Worm (Caenorhabditis elegans): Measurements from ENCODE around the gene add-2.

The add-2 gene

DNA sequence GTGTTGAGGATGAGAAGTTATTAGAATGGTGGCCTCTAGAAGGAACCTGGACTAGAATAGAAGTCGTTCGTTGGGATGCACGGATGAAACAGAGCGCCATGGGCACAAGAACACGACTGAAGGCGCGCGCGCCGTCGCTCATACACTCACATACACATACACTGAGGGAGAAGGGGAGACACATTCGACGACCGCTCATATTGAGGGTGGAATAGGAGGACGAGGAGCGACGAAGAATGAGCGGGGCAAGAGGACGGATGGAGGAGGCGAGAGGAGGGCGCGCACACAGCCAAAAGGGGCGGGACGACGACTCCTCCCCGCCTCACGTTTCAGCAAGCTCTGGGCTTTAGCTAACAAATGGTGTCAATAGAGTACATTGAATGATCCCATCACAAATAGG lies 25.6 kb upstream of the add-2 start:
- no peak for TF ChIP-seq vab-15 (tag; optimal IDR thresholded peaks at IDR 0.05)
- TF ChIP-seq nhr-84 (tag; optimal IDR thresholded peaks at IDR 0.05) = no peak
- no peak for TF ChIP-seq nhr-76 (tag; optimal IDR thresholded peaks at IDR 0.05)
- TF ChIP-seq grh-1 (GFP tag; IDR thresholded peaks at IDR 0.05) = no peak
- no peak for TF ChIP-seq lin-15B (tag; optimal IDR thresholded peaks at IDR 0.05)
- TF ChIP-seq ceh-88 (GFP tag; IDR thresholded peaks at IDR 0.05) = no peak
- no peak for TF ChIP-seq nhr-12 (tag; optimal IDR thresholded peaks at IDR 0.05)
- no peak for TF ChIP-seq isw-1 (GFP tag; IDR thresholded peaks at IDR 0.05)
- TF ChIP-seq hlh-4 (tag; optimal IDR thresholded peaks at IDR 0.05) = no peak
- no peak for TF ChIP-seq mab-9 (GFP tag; IDR thresholded peaks at IDR 0.05)
- peak; percentile 5 for TF ChIP-seq ama-1 (optimal IDR thresholded peaks at IDR 0.05)
- TF ChIP-seq nhr-47 (tag; optimal IDR thresholded peaks at IDR 0.05) = peak; percentile 46
- no peak for TF ChIP-seq lsy-2 (tag; optimal IDR thresholded peaks at IDR 0.05)
- peak; percentile 22 for TF ChIP-seq xbp-1 (tag; optimal IDR thresholded peaks at IDR 0.05)
- TF ChIP-seq aha-1 (tag; optimal IDR thresholded peaks at IDR 0.05) = no peak
- TF ChIP-seq nhr-19 (GFP tag; conservative IDR thresholded peaks at IDR 0.05) = no peak
- no peak for TF ChIP-seq mef-2 (tag; optimal IDR thresholded peaks at IDR 0.05)
- no peak for TF ChIP-seq F16B12.6 (tag; optimal IDR thresholded peaks at IDR 0.05)
- TF ChIP-seq mep-1 (tag; optimal IDR thresholded peaks at IDR 0.05) = no peak
- no peak for TF ChIP-seq alr-1 (tag; optimal IDR thresholded peaks at IDR 0.05; ENCODE audit: borderline replicate concordance)
- TF ChIP-seq lin-13 (GFP tag; optimal IDR thresholded peaks at IDR 0.05) = no peak
- TF ChIP-seq lin-35 (GFP tag; optimal IDR thresholded peaks at IDR 0.05) = peak in 1 of 2 experiments; percentile 54
- peak; percentile 26 for TF ChIP-seq swsn-7 (tag; optimal IDR thresholded peaks at IDR 0.05)
- TF ChIP-seq egl-13 (tag; optimal IDR thresholded peaks at IDR 0.05) = no peak
- TF ChIP-seq tlp-1 (tag; optimal IDR thresholded peaks at IDR 0.05) = no peak
- TF ChIP-seq ceh-90 (tag; optimal IDR thresholded peaks at IDR 0.05) = no peak
- TF ChIP-seq blmp-1 (tag; optimal IDR thresholded peaks at IDR 0.05) = no peak
- no peak for TF ChIP-seq ztf-11 (tag; optimal IDR thresholded peaks at IDR 0.05)
- no peak for TF ChIP-seq fos-1 (tag; optimal IDR thresholded peaks at IDR 0.05)
- TF ChIP-seq lin-39 (tag; optimal IDR thresholded peaks at IDR 0.05) = no peak
- TF ChIP-seq aly-2 (tag; optimal IDR thresholded peaks at IDR 0.05) = no peak
- TF ChIP-seq ceh-82 (tag; optimal IDR thresholded peaks at IDR 0.05) = peak in 2 of 3 experiments; percentile 8 to 58
- no peak for TF ChIP-seq ets-5 (GFP tag; IDR thresholded peaks at IDR 0.05)
- TF ChIP-seq egl-27 (tag; optimal IDR thresholded peaks at IDR 0.05) = no peak
- TF ChIP-seq fkh-4 (tag; optimal IDR thresholded peaks at IDR 0.05; ENCODE audit: borderline replicate concordance) = no peak
- no peak for TF ChIP-seq zip-4 (GFP tag; optimal IDR thresholded peaks at IDR 0.05)
- no peak for TF ChIP-seq ceh-63 (GFP tag; optimal IDR thresholded peaks at IDR 0.05)
- no peak for TF ChIP-seq ceh-8 (GFP tag; optimal IDR thresholded peaks at IDR 0.05)
- no peak for TF ChIP-seq unc-30 (tag; optimal IDR thresholded peaks at IDR 0.05)
- TF ChIP-seq sox-4 (tag; optimal IDR thresholded peaks at IDR 0.05) = no peak
- TF ChIP-seq lin-14 (GFP tag; optimal IDR thresholded peaks at IDR 0.05) = peak; percentile 51
- TF ChIP-seq hlh-17 (GFP tag; optimal IDR thresholded peaks at IDR 0.05; ENCODE audit: borderline replicate concordance) = no peak
- no peak for TF ChIP-seq jun-1 (tag; optimal IDR thresholded peaks at IDR 0.05)
- no peak for TF ChIP-seq nhr-71 (tag; optimal IDR thresholded peaks at IDR 0.05)
- TF ChIP-seq efl-3 (GFP tag; optimal IDR thresholded peaks at IDR 0.05) = no peak
- no peak for TF ChIP-seq zag-1 (tag; optimal IDR thresholded peaks at IDR 0.05)
- TF ChIP-seq sup-37 (GFP tag; optimal IDR thresholded peaks at IDR 0.05) = no peak
- no peak for TF ChIP-seq pag-3 (tag; optimal IDR thresholded peaks at IDR 0.05; ENCODE audit: borderline replicate concordance, insufficient read depth)
- no peak for TF ChIP-seq nhr-85 (tag)
- no peak for TF ChIP-seq nhr-77 (tag; optimal IDR thresholded peaks at IDR 0.05)
- no peak for TF ChIP-seq nhr-28 (tag; optimal IDR thresholded peaks at IDR 0.05)
- TF ChIP-seq fkh-10 (GFP tag; optimal IDR thresholded peaks at IDR 0.05) = no peak
- TF ChIP-seq irx-1 (tag; optimal IDR thresholded peaks at IDR 0.05) = no peak
- TF ChIP-seq pax-3 (tag; optimal IDR thresholded peaks at IDR 0.05) = peak; percentile 31
